Fruit fly (Drosophila melanogaster) whole organism, embryonic: ENCODE data around the gene Lgr1.

ENCODE experiments used
- CG18476 ChIP-seq: fragments of 200-800 bp; sonication (Bioruptor generic); optimal IDR thresholded peaks from 2 replicates; lab custom pipeline; 2016; ENCODE audit warnings: missing biosample characterization, mild to moderate bottlenecking, missing genetic modification characterization
- CG2116 ChIP-seq: fragments of 200-800 bp; sonication (Bioruptor generic); optimal IDR thresholded peaks from 3 replicates; lab custom pipeline; 2018; ENCODE audit warnings: missing biosample characterization, mild to moderate bottlenecking, missing genetic modification characterization
- ttk ChIP-seq: fragments of 200-800 bp; sonication (Bioruptor generic); IDR thresholded peaks from 2 replicates; pipeline ENCODE4 v2.1.2; 2022; ENCODE audit warnings: missing biosample characterization, missing genetic modification characterization

dm6 chr3R:17776952-17777407 lies 51.4 kb downstream of the Lgr1 start:
- TF ChIP-seq ttk (peak; percentile 17; the same call in 1 of the 2 replicates), CG18476 (GFP tag; lab: Kevin White, UChicago) (peak; percentile 9), CG2116 (no peak)
